Worm (Caenorhabditis elegans) whole organism, midembryonic: ENCODE data around the gene K08C7.1.

Experiments used
- cog-1 ChIP-seq: sonication (generic microtip); optimal IDR thresholded peaks from 2 replicates; lab custom pipeline; 2016; ENCODE audit warnings: missing genetic modification characterization, missing compliant biosample characterization
- flt-1 ChIP-seq: fragments of 200-800 bp; sonication (Bioruptor generic); IDR thresholded peaks from 2 replicates; pipeline ENCODE4 v1.3.6; 2022; ENCODE audit warnings: missing genetic modification characterization, missing compliant biosample characterization
- klf-2 ChIP-seq: fragments of 200-800 bp; sonication (Bioruptor generic); conservative IDR thresholded peaks from 2 replicates; pipeline ENCODE4 v1.3.6; 2022; ENCODE audit warnings: missing genetic modification reagents, missing genetic modification characterization, missing compliant biosample characterization
- tab-1 ChIP-seq: fragments of 200-800 bp; sonication (Bioruptor generic); IDR thresholded peaks from 2 replicates; pipeline ENCODE4 v1.3.6; 2022; ENCODE audit warnings: missing genetic modification characterization, missing compliant biosample characterization
- ztf-29 ChIP-seq: fragments of 200-800 bp; sonication (Bioruptor generic); IDR thresholded peaks from 2 replicates; pipeline ENCODE4 v1.3.6; 2022; ENCODE audit warnings: missing genetic modification reagents, missing genetic modification characterization, missing compliant biosample characterization

DNA sequence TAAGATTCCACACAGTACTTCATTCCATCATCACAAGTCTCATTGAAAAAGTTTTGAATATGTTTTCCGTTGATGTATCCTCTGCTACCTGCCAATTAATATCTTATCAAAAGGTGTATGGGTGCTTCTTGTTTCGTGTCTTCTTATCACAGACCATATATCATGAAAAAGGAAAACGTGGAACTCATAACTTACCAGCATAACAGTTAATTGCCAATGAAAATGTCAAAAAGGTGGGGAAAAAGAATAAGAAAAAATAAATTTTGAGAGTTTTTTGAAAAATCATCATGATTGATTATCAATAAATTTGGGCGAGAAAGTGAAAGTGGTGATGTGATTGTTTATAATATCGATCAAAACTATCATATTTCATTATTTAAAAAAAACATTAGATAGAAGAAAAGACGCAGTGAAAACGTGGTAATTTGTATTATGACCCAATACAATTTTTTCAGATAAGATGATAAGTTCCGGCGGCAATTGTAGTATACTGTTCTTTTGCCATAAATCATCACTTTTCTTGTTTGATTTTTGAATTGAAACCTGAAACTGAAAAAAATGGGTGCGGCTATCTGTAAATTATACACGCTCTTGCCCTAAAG is 25.6 kb upstream of the K08C7.1 start, which contains the start of gene F56C4.4:
- TF ChIP-seq ztf-29 (GFP tag; lab: Robert Waterston, UW), result no peak
- no peak for TF ChIP-seq cog-1 (tag; lab: Kevin White, UChicago)
- TF ChIP-seq tab-1 (GFP tag; lab: Robert Waterston, UW), result no peak
- TF ChIP-seq klf-2 (GFP tag; lab: Robert Waterston, UW), result no peak
- TF ChIP-seq flt-1 (GFP tag; lab: Robert Waterston, UW), result no peak
